Fruit fly (Drosophila melanogaster) whole organism, pupa: ENCODE results near the gene CG14615.

ENCODE experiments used
- CG10348 ChIP-seq: fragments of 200-800 bp; sonication (Bioruptor generic); IDR thresholded peaks from 2 replicates; pipeline ENCODE4 v1.3.6; 2022; ENCODE audit warnings: missing biosample characterization, missing genetic modification characterization
- CG12605 ChIP-seq: fragments of 200-800 bp; sonication (Bioruptor generic); IDR thresholded peaks from 2 replicates; pipeline ENCODE4 v1.3.6; 2022; ENCODE audit warnings: missing biosample characterization, missing genetic modification characterization
- CG13204 ChIP-seq: fragments of 200-800 bp; sonication (Bioruptor generic); optimal IDR thresholded peaks from 2 replicates; lab custom pipeline; 2018; ENCODE audit warnings: missing biosample characterization, mild to moderate bottlenecking, missing genetic modification characterization, moderate library complexity
- CG14655 ChIP-seq: fragments of 200-800 bp; sonication (Bioruptor generic); optimal IDR thresholded peaks from 3 replicates; lab custom pipeline; 2017; ENCODE audit warnings: mild to moderate bottlenecking, missing biosample characterization, missing genetic modification reagents, missing genetic modification characterization
- CG15710 ChIP-seq: fragments of 200-800 bp; sonication (Bioruptor generic); optimal IDR thresholded peaks from 2 replicates; lab custom pipeline; 2018; ENCODE audit warnings: missing biosample characterization, mild to moderate bottlenecking, missing genetic modification characterization, moderate library complexity
- CG17806 ChIP-seq: fragments of 200-800 bp; sonication (Bioruptor generic); optimal IDR thresholded peaks from 2 replicates; lab custom pipeline; 2018; ENCODE audit warnings: missing biosample characterization, mild to moderate bottlenecking, missing genetic modification characterization, moderate library complexity
- CG32121 ChIP-seq: fragments of 200-800 bp; sonication (Bioruptor generic); IDR thresholded peaks from 2 replicates; pipeline ENCODE4 v1.3.6; 2022; ENCODE audit warnings: missing biosample characterization, missing genetic modification characterization
- CG34367 ChIP-seq: fragments of 200-800 bp; sonication (Bioruptor generic); optimal IDR thresholded peaks from 2 replicates; lab custom pipeline; 2018; ENCODE audit warnings: missing biosample characterization, mild to moderate bottlenecking, missing genetic modification characterization
- CG4496 ChIP-seq: fragments of 200-800 bp; sonication (Bioruptor generic); IDR thresholded peaks from 3 replicates; pipeline ENCODE4 v1.3.6; 2022; ENCODE audit warnings: missing biosample characterization, missing genetic modification characterization
- CG8159 ChIP-seq: fragments of 200-800 bp; sonication (Bioruptor generic); optimal IDR thresholded peaks from 3 replicates; lab custom pipeline; 2018; ENCODE audit warnings: missing biosample characterization, mild to moderate bottlenecking, missing genetic modification characterization, moderate library complexity
- CG8301 ChIP-seq: fragments of 200-800 bp; sonication (Bioruptor generic); optimal IDR thresholded peaks from 2 replicates; lab custom pipeline; 2018; ENCODE audit warnings: missing biosample characterization, mild to moderate bottlenecking, missing genetic modification characterization
- CG9948 ChIP-seq: fragments of 200-800 bp; sonication (Bioruptor generic); optimal IDR thresholded peaks from 2 replicates; lab custom pipeline; 2018; ENCODE audit warnings: missing biosample characterization, mild to moderate bottlenecking, missing genetic modification characterization, moderate library complexity
- D1 ChIP-seq: fragments of 200-800 bp; sonication (Bioruptor generic); optimal IDR thresholded peaks from 2 replicates; lab custom pipeline; 2018; ENCODE audit warnings: missing biosample characterization, mild to moderate bottlenecking, missing genetic modification characterization, moderate library complexity
- EcR ChIP-seq: fragments of 200-800 bp; sonication (Bioruptor generic); optimal IDR thresholded peaks from 3 replicates; lab custom pipeline; 2019; ENCODE audit warnings: missing biosample characterization, missing genetic modification characterization, mild to moderate bottlenecking, moderate library complexity, missing genetic modification reagents
- Ets98B ChIP-seq: fragments of 200-800 bp; sonication (Bioruptor generic); IDR thresholded peaks from 2 replicates; pipeline ENCODE4 v1.3.6; 2022; ENCODE audit warnings: missing biosample characterization, missing genetic modification characterization
- Pif1A ChIP-seq: fragments of 200-800 bp; sonication (Bioruptor generic); optimal IDR thresholded peaks from 3 replicates; lab custom pipeline; 2016; ENCODE audit warnings: missing biosample characterization, missing genetic modification characterization
- Pif1B ChIP-seq: fragments of 200-800 bp; sonication (Bioruptor generic); optimal IDR thresholded peaks from 3 replicates; lab custom pipeline; 2016; ENCODE audit warnings: missing biosample characterization, missing genetic modification characterization
- Snoo ChIP-seq: fragments of 200-800 bp; sonication (Bioruptor generic); optimal IDR thresholded peaks from 3 replicates; lab custom pipeline; 2017; ENCODE audit warnings: missing biosample characterization, mild to moderate bottlenecking, missing genetic modification characterization, inconsistent platforms
- fd96Ca ChIP-seq: fragments of 200-800 bp; sonication (Bioruptor generic); IDR thresholded peaks from 3 replicates; pipeline ENCODE4 v1.3.6; 2022; ENCODE audit warnings: missing biosample characterization, missing genetic modification characterization
- gl ChIP-seq: fragments of 200-800 bp; sonication (Bioruptor generic); optimal IDR thresholded peaks from 2 replicates; lab custom pipeline; 2018; ENCODE audit warnings: missing biosample characterization, mild to moderate bottlenecking, missing genetic modification characterization
- rn ChIP-seq: fragments of 200-800 bp; sonication (Bioruptor generic); IDR thresholded peaks from 2 replicates; pipeline ENCODE4 v1.3.6; 2022; ENCODE audit warnings: missing biosample characterization, missing genetic modification characterization

Gene CG14615

dm6 chrX:22479207-22479820 lies 30.0 kb upstream of the CG14615 start:
- TF ChIP-seq CG15710, result peak; percentile 33
- TF ChIP-seq CG34367 (tag; lab: Kevin White, UChicago), result peak; percentile 28
- peak; percentile 25; the same call in 1 of the 2 replicates for TF ChIP-seq CG32121 (GFP tag; lab: Robert Waterston, UW)
- no peak for TF ChIP-seq CG4496
- TF ChIP-seq CG13204 (GFP tag; lab: Kevin White, UChicago), result no peak
- TF ChIP-seq CG8301 (tag; lab: Kevin White, UChicago), result peak; percentile 64
- peak; percentile 64 for TF ChIP-seq Pif1A (GFP tag; lab: Kevin White, UChicago)
- TF ChIP-seq CG14655 (GFP tag; lab: Kevin White, UChicago), result no peak
- TF ChIP-seq Snoo (tag; lab: Kevin White, UChicago), result peak; percentile 75
- TF ChIP-seq Ets98B (GFP tag; lab: Robert Waterston, UW), result peak; percentile 18; the same call in 1 of the 2 replicates
- TF ChIP-seq CG17806, result peak; percentile 23
- 0 out of 3 replicates have a peak, but pooled peaks have one; percentile 20 for TF ChIP-seq fd96Ca (GFP tag; lab: Robert Waterston, UW)
- TF ChIP-seq CG10348, result no peak
- no peak for TF ChIP-seq EcR (GFP tag; lab: Kevin White, UChicago)
- TF ChIP-seq rn, result no peak
- no peak for TF ChIP-seq CG12605 (GFP tag; lab: Robert Waterston, UW)
- TF ChIP-seq Pif1B, result peak; percentile 45
- peak; percentile 31 for TF ChIP-seq CG8159 (tag; lab: Kevin White, UChicago)
- TF ChIP-seq CG9948 (tag; lab: Kevin White, UChicago), result peak; percentile 19
- no peak for TF ChIP-seq D1 (tag; lab: Kevin White, UChicago)
- no peak for TF ChIP-seq gl

dm6 chrX:22477689-22478590 lies 28.6 kb upstream of the CG14615 start:
- TF ChIP-seq CG32121 (GFP tag; lab: Robert Waterston, UW) (no peak), Pif1A (GFP tag; lab: Kevin White, UChicago) (no peak), CG8159 (tag; lab: Kevin White, UChicago) (no peak), D1 (tag; lab: Kevin White, UChicago) (no peak), EcR (GFP tag; lab: Kevin White, UChicago) (no peak), CG34367 (tag; lab: Kevin White, UChicago) (no peak), CG9948 (tag; lab: Kevin White, UChicago) (no peak), CG14655 (GFP tag; lab: Kevin White, UChicago) (no peak), gl (no peak), CG12605 (GFP tag; lab: Robert Waterston, UW) (no peak), Pif1B (no peak), Ets98B (GFP tag; lab: Robert Waterston, UW) (no peak)

DNA sequence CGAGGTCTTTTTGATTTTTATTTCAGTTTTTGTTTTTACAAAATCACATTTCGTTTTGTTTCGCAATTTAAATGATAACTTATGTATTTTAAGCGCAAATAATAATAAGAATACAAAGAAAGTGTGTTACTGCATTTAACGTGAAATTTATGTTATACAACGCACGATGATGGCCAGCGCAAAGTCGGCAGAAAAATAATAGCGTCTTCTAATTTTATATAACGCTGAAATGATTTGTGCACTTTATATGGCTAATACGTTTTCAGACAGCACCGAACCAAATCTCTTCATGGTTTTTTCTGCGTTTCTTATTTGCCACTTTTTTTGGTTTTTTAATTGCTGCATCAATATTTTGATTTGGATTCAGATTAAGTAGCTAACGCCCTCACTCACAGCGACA lies 25.6 kb upstream of the CG14615 start:
- no peak for TF ChIP-seq CG10348
- TF ChIP-seq CG17806, result no peak
- no peak for TF ChIP-seq CG14655 (GFP tag; lab: Kevin White, UChicago)
- TF ChIP-seq CG15710, result no peak
- TF ChIP-seq Pif1A (GFP tag; lab: Kevin White, UChicago), result no peak
- no peak for TF ChIP-seq Pif1B
- TF ChIP-seq CG8301 (tag; lab: Kevin White, UChicago), result no peak
- TF ChIP-seq CG9948 (tag; lab: Kevin White, UChicago), result no peak

dm6 chrX:22473520-22473919 lies 24.2 kb upstream of the CG14615 start, which contains the start of gene CG14618:
Gene CG14618 (plus strand): TSS chrX:22473698.
- TF ChIP-seq D1 (tag; lab: Kevin White, UChicago) (no peak), CG14655 (GFP tag; lab: Kevin White, UChicago) (no peak), CG9948 (tag; lab: Kevin White, UChicago) (no peak), CG34367 (tag; lab: Kevin White, UChicago) (no peak), CG8301 (tag; lab: Kevin White, UChicago) (no peak), CG8159 (tag; lab: Kevin White, UChicago) (no peak), fd96Ca (GFP tag; lab: Robert Waterston, UW) (no peak), CG4496 (no peak), CG13204 (GFP tag; lab: Kevin White, UChicago) (no peak), CG17806 (no peak), gl (no peak), Snoo (tag; lab: Kevin White, UChicago) (no peak), rn (no peak), CG12605 (GFP tag; lab: Robert Waterston, UW) (no peak), Pif1B (no peak), CG32121 (GFP tag; lab: Robert Waterston, UW) (no peak), CG15710 (no peak), EcR (GFP tag; lab: Kevin White, UChicago) (no peak), CG10348 (no peak), Pif1A (GFP tag; lab: Kevin White, UChicago) (no peak)

DNA sequence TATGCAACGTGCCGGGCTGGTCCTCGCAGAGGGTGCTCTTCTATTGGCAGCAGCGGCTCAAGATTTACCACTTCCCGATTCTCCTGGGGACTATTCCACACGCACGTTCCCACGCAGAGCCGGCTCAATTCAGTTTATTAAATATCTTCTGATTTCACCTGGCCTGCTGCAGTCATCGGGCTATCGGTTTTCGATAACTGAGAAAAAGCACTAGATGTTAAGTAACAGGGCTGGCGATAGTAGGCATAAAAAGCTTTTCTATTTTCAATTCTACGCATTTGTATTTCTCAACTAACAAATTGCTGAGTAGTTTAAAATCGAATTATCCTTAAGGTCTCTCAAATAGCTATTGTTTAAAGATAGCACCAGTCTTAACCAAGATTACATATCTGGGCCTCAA lies 22.5 kb upstream of the CG14615 start, which contains the start of gene CG14613:
Gene CG14613, minus strand, starts transcription at position 203 of the 400 bp plus-strand sequence.
- TF ChIP-seq CG14655 (GFP tag; lab: Kevin White, UChicago) (no peak), CG17806 (no peak), fd96Ca (GFP tag; lab: Robert Waterston, UW) (no peak), CG34367 (tag; lab: Kevin White, UChicago) (no peak), D1 (tag; lab: Kevin White, UChicago) (no peak), EcR (GFP tag; lab: Kevin White, UChicago) (no peak), CG9948 (tag; lab: Kevin White, UChicago) (no peak), CG10348 (no peak), Pif1B (no peak), CG15710 (no peak), CG13204 (GFP tag; lab: Kevin White, UChicago) (no peak), Ets98B (GFP tag; lab: Robert Waterston, UW) (no peak), Pif1A (GFP tag; lab: Kevin White, UChicago) (no peak), CG32121 (GFP tag; lab: Robert Waterston, UW) (no peak), CG12605 (GFP tag; lab: Robert Waterston, UW) (no peak), gl (no peak), CG8301 (tag; lab: Kevin White, UChicago) (no peak), CG4496 (no peak), rn (no peak), Snoo (tag; lab: Kevin White, UChicago) (no peak)
